Fruit fly (Drosophila melanogaster) whole organism, embryonic: ENCODE data around the gene eya.
A peak's percentile ranks its signal among the peaks of the same experiment; 100 is the strongest.

Source experiments
- CG10366 ChIP-seq: fragments of 200-800 bp; sonication (Bioruptor generic); IDR thresholded peaks from 2 replicates; pipeline ENCODE4 v1.3.6; 2022; ENCODE audit warnings: missing biosample characterization, missing genetic modification characterization
- CG11560 ChIP-seq: fragments of 200-800 bp; sonication (Bioruptor generic); IDR thresholded peaks from 3 replicates; pipeline ENCODE4 v1.3.6; 2022; ENCODE audit warnings: missing biosample characterization, missing genetic modification characterization
- CG11723 ChIP-seq: fragments of 200-800 bp; sonication (Bioruptor generic); optimal IDR thresholded peaks from 2 replicates; lab custom pipeline; 2017; ENCODE audit warnings: missing biosample characterization, mild to moderate bottlenecking, missing genetic modification characterization
- CG12104 ChIP-seq: fragments of 200-800 bp; sonication (Bioruptor generic); optimal IDR thresholded peaks from 3 replicates; lab custom pipeline; 2016; ENCODE audit warnings: missing biosample characterization, missing genetic modification characterization
- CG12391 ChIP-seq: fragments of 200-800 bp; sonication (Bioruptor generic); optimal IDR thresholded peaks from 3 replicates; lab custom pipeline; 2018; ENCODE audit warnings: missing biosample characterization, mild to moderate bottlenecking, missing genetic modification characterization, moderate library complexity
- CG12659 ChIP-seq: fragments of 200-800 bp; sonication (Bioruptor generic); optimal IDR thresholded peaks from 3 replicates; lab custom pipeline; 2017; ENCODE audit warnings: mild to moderate bottlenecking, missing biosample characterization, missing genetic modification reagents, missing genetic modification characterization
- CG13296 ChIP-seq: fragments of 200-800 bp; sonication (Bioruptor generic); optimal IDR thresholded peaks from 3 replicates; lab custom pipeline; 2018; ENCODE audit warnings: missing biosample characterization, mild to moderate bottlenecking, missing genetic modification characterization
- CG13894 ChIP-seq: fragments of 200-800 bp; sonication (Bioruptor generic); optimal IDR thresholded peaks from 3 replicates; lab custom pipeline; 2018; ENCODE audit warnings: missing biosample characterization, mild to moderate bottlenecking, missing genetic modification characterization, moderate library complexity
- CG14860 ChIP-seq: fragments of 200-800 bp; sonication (Bioruptor generic); IDR thresholded peaks from 3 replicates; pipeline ENCODE4 v1.3.6; 2022; ENCODE audit warnings: missing biosample characterization, missing genetic modification characterization; ENCODE audit not compliant: partially characterized antibody
- CG16779 ChIP-seq: fragments of 200-800 bp; sonication (Bioruptor generic); IDR thresholded peaks from 2 replicates; pipeline ENCODE4 v1.3.6; 2022; ENCODE audit warnings: missing biosample characterization, missing genetic modification characterization
- CG17361 ChIP-seq: fragments of 200-800 bp; sonication (Bioruptor generic); IDR thresholded peaks from 3 replicates; pipeline ENCODE4 v1.3.6; 2022; ENCODE audit warnings: missing biosample characterization, missing genetic modification characterization
- CG17568 ChIP-seq: fragments of 200-800 bp; sonication (Bioruptor generic); optimal IDR thresholded peaks from 2 replicates; lab custom pipeline; 2018; ENCODE audit warnings: missing biosample characterization, mild to moderate bottlenecking, missing genetic modification characterization, moderate library complexity
- CG18262 ChIP-seq: fragments of 200-800 bp; optimal IDR thresholded peaks from 3 replicates; lab custom pipeline; 2019; ENCODE audit warnings: missing biosample characterization, mild to moderate bottlenecking, missing genetic modification characterization, moderate library complexity
- CG2889 ChIP-seq: fragments of 200-800 bp; sonication (Bioruptor generic); IDR thresholded peaks from 3 replicates; pipeline ENCODE4 v1.3.6; 2022; ENCODE audit warnings: missing biosample characterization, missing genetic modification characterization
- CG30403 ChIP-seq: fragments of 200-800 bp; sonication (Bioruptor generic); optimal IDR thresholded peaks from 3 replicates; lab custom pipeline; 2016; ENCODE audit warnings: missing biosample characterization, missing genetic modification characterization
- CG33557 ChIP-seq: fragments of 200-800 bp; sonication (Bioruptor generic); optimal IDR thresholded peaks from 2 replicates; lab custom pipeline; 2019; ENCODE audit warnings: missing biosample characterization, mild to moderate bottlenecking, missing genetic modification characterization, moderate library complexity
- CG4820 ChIP-seq: fragments of 200-800 bp; sonication (Bioruptor generic); optimal IDR thresholded peaks from 3 replicates; lab custom pipeline; 2016; ENCODE audit warnings: missing biosample characterization, missing genetic modification characterization
- CG6654 ChIP-seq: fragments of 200-800 bp; sonication (Bioruptor generic); optimal IDR thresholded peaks from 2 replicates; lab custom pipeline; 2017; ENCODE audit warnings: missing biosample characterization, mild to moderate bottlenecking, missing genetic modification characterization
- CG9609 ChIP-seq: fragments of 200-800 bp; sonication (Bioruptor generic); optimal IDR thresholded peaks from 3 replicates; lab custom pipeline; 2016; ENCODE audit warnings: missing biosample characterization, missing genetic modification characterization
- CHES-1-like ChIP-seq: fragments of 200-800 bp; sonication (Bioruptor generic); optimal IDR thresholded peaks from 2 replicates; lab custom pipeline; 2016; ENCODE audit warnings: missing biosample characterization, missing genetic modification characterization
- Camta ChIP-seq: fragments of 200-800 bp; sonication (Bioruptor generic); optimal IDR thresholded peaks from 2 replicates; lab custom pipeline; 2016; ENCODE audit warnings: missing biosample characterization, missing genetic modification characterization
- Dad ChIP-seq: fragments of 200-800 bp; sonication (Bioruptor generic); optimal IDR thresholded peaks from 3 replicates; lab custom pipeline; 2016; ENCODE audit warnings: missing biosample characterization, missing genetic modification characterization
- Dek ChIP-seq: fragments of 200-800 bp; sonication (Bioruptor generic); optimal IDR thresholded peaks from 3 replicates; lab custom pipeline; 2019; ENCODE audit warnings: missing biosample characterization, mild to moderate bottlenecking, missing genetic modification characterization, moderate library complexity
- Dll ChIP-seq: fragments of 200-800 bp; sonication (Bioruptor generic); IDR thresholded peaks from 4 replicates; pipeline ENCODE4 v1.3.6; 2022; ENCODE audit warnings: missing biosample characterization, missing genetic modification characterization; ENCODE audit not compliant: partially characterized antibody
- Eip74EF ChIP-seq, 2 experiments: fragments of 200-800 bp in 1 of 2; fragments of >200 bp in 1 of 2; sonication (Bioruptor generic) in 1 of 2; optimal IDR thresholded peaks; 2 replicates each; lab custom pipeline; 2017 to 2019; ENCODE audit warnings: missing biosample characterization in 2 of 2, missing genetic modification characterization in 2 of 2, mild to moderate bottlenecking in 1 of 2, moderate library complexity in 1 of 2
- HLH54F ChIP-seq: fragments of 200-800 bp; sonication (Bioruptor generic); optimal IDR thresholded peaks from 3 replicates; lab custom pipeline; 2016; ENCODE audit warnings: missing biosample characterization, missing genetic modification characterization
- MESR4 ChIP-seq: fragments of 200-800 bp; sonication (Bioruptor generic); optimal IDR thresholded peaks from 2 replicates; lab custom pipeline; 2018; ENCODE audit warnings: missing biosample characterization, mild to moderate bottlenecking, missing genetic modification characterization, moderate library complexity
- Mrtf ChIP-seq: fragments of 200-800 bp; sonication (Bioruptor generic); IDR thresholded peaks from 3 replicates; pipeline ENCODE4 v1.3.6; 2022; ENCODE audit warnings: missing biosample characterization, missing genetic modification characterization
- Nf-YB ChIP-seq: fragments of 200-800 bp; sonication (Bioruptor generic); optimal IDR thresholded peaks from 3 replicates; lab custom pipeline; 2019; ENCODE audit warnings: missing biosample characterization, mild to moderate bottlenecking, missing genetic modification characterization, moderate library complexity
- Opbp ChIP-seq: fragments of 200-800 bp; sonication (Bioruptor generic); IDR thresholded peaks from 3 replicates; pipeline ENCODE4 v1.3.6; 2022; ENCODE audit warnings: missing biosample characterization, missing genetic modification characterization; ENCODE audit not compliant: partially characterized antibody
- Sin3A ChIP-seq: fragments of >200 bp; optimal IDR thresholded peaks from 2 replicates; lab custom pipeline; 2018
- chif ChIP-seq, 2 experiments: fragments of 200-800 bp; sonication (Bioruptor generic); optimal IDR thresholded peaks; 3 replicates each; lab custom pipeline; 2016; ENCODE audit warnings: missing biosample characterization in 2 of 2, missing genetic modification characterization in 2 of 2
- eyg ChIP-seq: fragments of 200-800 bp; sonication (Bioruptor generic); optimal IDR thresholded peaks from 3 replicates; lab custom pipeline; 2016; ENCODE audit warnings: missing biosample characterization, missing genetic modification characterization
- fd3F ChIP-seq: fragments of 200-800 bp; sonication (Bioruptor generic); optimal IDR thresholded peaks from 2 replicates; lab custom pipeline; 2018; ENCODE audit warnings: missing biosample characterization, mild to moderate bottlenecking, missing genetic modification characterization, moderate library complexity
- grau ChIP-seq: fragments of 200-800 bp; optimal IDR thresholded peaks from 3 replicates; lab custom pipeline; 2019; ENCODE audit warnings: missing biosample characterization, mild to moderate bottlenecking, missing genetic modification characterization, moderate library complexity
- h ChIP-seq: fragments of >200 bp; optimal IDR thresholded peaks from 2 replicates; lab custom pipeline; 2017
- jumu ChIP-seq: fragments of 200-800 bp; sonication (Bioruptor generic); optimal IDR thresholded peaks from 3 replicates; lab custom pipeline; 2016; ENCODE audit warnings: missing biosample characterization, missing genetic modification characterization
- lmd ChIP-seq: fragments of 200-800 bp; sonication (Bioruptor generic); IDR thresholded peaks from 2 replicates; pipeline ENCODE4 v1.3.6; 2022; ENCODE audit warnings: missing biosample characterization, missing genetic modification characterization
- oc ChIP-seq: fragments of 200-800 bp; sonication (Bioruptor generic); optimal IDR thresholded peaks from 2 replicates; lab custom pipeline; 2018; ENCODE audit warnings: missing biosample characterization, mild to moderate bottlenecking, missing genetic modification characterization, moderate library complexity
- pan ChIP-seq, 4 experiments: fragments of >200 bp in 3 of 4; fragments of 200-800 bp in 1 of 4; sonication (Bioruptor generic) in 1 of 4; optimal IDR thresholded peaks in 3 of 4; IDR thresholded peaks in 1 of 4; 2 replicates each; pipeline versions ENCODE4 v1.3.6 to Lab custom; 2017 to 2022; ENCODE audit warnings: missing biosample characterization in 2 of 4, missing genetic modification characterization in 2 of 4, mixed read lengths in 1 of 4
- peb ChIP-seq: fragments of 200-800 bp; sonication (Bioruptor generic); IDR thresholded peaks from 2 replicates; pipeline ENCODE4 v1.3.6; 2022; ENCODE audit warnings: missing biosample characterization, missing genetic modification characterization
- phol ChIP-seq: fragments of 200-800 bp; sonication (Bioruptor generic); optimal IDR thresholded peaks from 3 replicates; lab custom pipeline; 2018; ENCODE audit warnings: missing biosample characterization, mild to moderate bottlenecking, missing genetic modification characterization, moderate library complexity
- sima ChIP-seq: fragments of 200-800 bp; sonication (Bioruptor generic); optimal IDR thresholded peaks from 2 replicates; lab custom pipeline; 2016; ENCODE audit warnings: missing biosample characterization, missing genetic modification characterization
- sisA ChIP-seq: fragments of 200-800 bp; sonication (Bioruptor generic); IDR thresholded peaks from 2 replicates; pipeline ENCODE4 v1.3.6; 2022; ENCODE audit warnings: missing biosample characterization, missing genetic modification characterization
- tna ChIP-seq: fragments of 200-800 bp; sonication (Bioruptor generic); IDR thresholded peaks from 2 replicates; pipeline ENCODE4 v1.3.6; 2022; ENCODE audit warnings: missing biosample characterization, missing genetic modification characterization; ENCODE audit not compliant: partially characterized antibody
- twi ChIP-seq: fragments of 200-800 bp; optimal IDR thresholded peaks from 2 replicates; lab custom pipeline; 2019; ENCODE audit warnings: missing biosample characterization, mild to moderate bottlenecking, missing genetic modification characterization, moderate library complexity
- wek ChIP-seq: fragments of 200-800 bp; sonication (Bioruptor generic); optimal IDR thresholded peaks from 3 replicates; lab custom pipeline; 2018; ENCODE audit warnings: missing biosample characterization, mild to moderate bottlenecking, missing genetic modification characterization, moderate library complexity
- wor ChIP-seq: fragments of 200-800 bp; sonication (Bioruptor generic); IDR thresholded peaks from 2 replicates; pipeline ENCODE4 v1.3.6; 2022; ENCODE audit warnings: missing biosample characterization, missing genetic modification characterization
- zen ChIP-seq: fragments of 200-800 bp; sonication (Bioruptor generic); optimal IDR thresholded peaks from 3 replicates; lab custom pipeline; 2018; ENCODE audit warnings: missing biosample characterization, mild to moderate bottlenecking, missing genetic modification characterization, moderate library complexity

eya gene

dm6 chr2L:6490783-6491249, 56.0 kb downstream of the eya start, which contains the start of the genes Phf5a and CG31638 (continued):
- TF ChIP-seq tna (GFP tag; lab: Robert Waterston, UW): no peak
- TF ChIP-seq Dek: peak; percentile 96
- no peak for TF ChIP-seq pan (optimal IDR thresholded peaks at IDR 0.05; lab: Kevin White, UChicago)
- peak in 1 of 2 experiments; percentile 98 for TF ChIP-seq pan (GFP tag; optimal IDR thresholded peaks at IDR 0.05 in 1 of 2, IDR thresholded peaks at IDR 0.05 in 1 of 2)
- 0 out of 4 replicates have a peak, but pooled peaks have one; percentile 52 for TF ChIP-seq Dll (GFP tag; lab: Robert Waterston, UW)
- peak; percentile 83 for TF ChIP-seq twi
- TF ChIP-seq peb: peak; percentile 94
- peak; percentile 75 to 82 for TF ChIP-seq chif (GFP tag; optimal IDR thresholded peaks at IDR 0.05; lab: Kevin White, UChicago)
- TF ChIP-seq Opbp (GFP tag; lab: Robert Waterston, UW): peak; percentile 17; the same call in 1 of the 3 replicates
- peak; percentile 40 for TF ChIP-seq Camta (GFP tag; lab: Kevin White, UChicago)
- TF ChIP-seq CG9609 (GFP tag; lab: Kevin White, UChicago): peak; percentile 73
- peak; percentile 97 for TF ChIP-seq CG2889
- TF ChIP-seq Dad (GFP tag; lab: Kevin White, UChicago): no peak
- peak; percentile 58 for TF ChIP-seq CG12104
- peak; percentile 97 for TF ChIP-seq CG17361
- TF ChIP-seq Nf-YB (GFP tag; lab: Kevin White, UChicago): peak; percentile 54
- TF ChIP-seq Sin3A (lab: Kevin White, UChicago): peak; percentile 47
- TF ChIP-seq Eip74EF (GFP tag; optimal IDR thresholded peaks at IDR 0.05; lab: Kevin White, UChicago): peak in 1 of 2 experiments; percentile 51
- peak; percentile 96 for TF ChIP-seq CG13894 (tag; lab: Kevin White, UChicago)
- TF ChIP-seq h (lab: Kevin White, UChicago): no peak
- peak; percentile 90 for TF ChIP-seq CG33557
- peak; percentile 38; the same call in 1 of the 3 replicates for TF ChIP-seq Mrtf
- TF ChIP-seq oc (tag; lab: Kevin White, UChicago): peak; percentile 91
- TF ChIP-seq CG13296: peak; percentile 92
- TF ChIP-seq lmd (GFP tag; lab: Robert Waterston, UW): peak; percentile 64
- peak; percentile 96 for TF ChIP-seq CG18262 (tag; lab: Kevin White, UChicago)
- peak; percentile 42 for TF ChIP-seq HLH54F
- peak; percentile 51 for TF ChIP-seq CG4820 (GFP tag; lab: Kevin White, UChicago)
- peak; percentile 43 for TF ChIP-seq CG10366
- no peak for TF ChIP-seq CG11560
- peak; percentile 98 for TF ChIP-seq phol (tag; lab: Kevin White, UChicago)
- no peak for TF ChIP-seq CG14860 (GFP tag; lab: Robert Waterston, UW)
- peak; percentile 91 for TF ChIP-seq wek
- TF ChIP-seq jumu: peak; percentile 85
- TF ChIP-seq CG11723 (GFP tag; lab: Kevin White, UChicago): peak; percentile 69
- TF ChIP-seq CG16779 (GFP tag; lab: Robert Waterston, UW): peak; percentile 73
- no peak for TF ChIP-seq CG17568 (GFP tag; lab: Kevin White, UChicago)
- TF ChIP-seq sima: no peak
- no peak for TF ChIP-seq eyg (GFP tag; lab: Kevin White, UChicago)
- TF ChIP-seq grau: peak; percentile 82
- TF ChIP-seq wor (GFP tag; lab: Robert Waterston, UW): 0 out of 2 replicates have a peak, but pooled peaks have one; percentile 16
- TF ChIP-seq CG6654 (GFP tag; lab: Kevin White, UChicago): peak; percentile 78
- peak; percentile 94 for TF ChIP-seq CG12659 (GFP tag; lab: Kevin White, UChicago)
- TF ChIP-seq CG12391 (tag; lab: Kevin White, UChicago): peak; percentile 99
- TF ChIP-seq zen (tag; lab: Kevin White, UChicago): peak; percentile 98
- peak; percentile 80 for TF ChIP-seq CHES-1-like (GFP tag; lab: Kevin White, UChicago)
- TF ChIP-seq fd3F (GFP tag; lab: Kevin White, UChicago): peak; percentile 59
- peak; percentile 92 for TF ChIP-seq sisA (GFP tag; lab: Robert Waterston, UW)
- TF ChIP-seq MESR4 (GFP tag; lab: Kevin White, UChicago): peak; percentile 54
- peak; percentile 98 for TF ChIP-seq CG30403 (GFP tag; lab: Kevin White, UChicago)
